Worm (Caenorhabditis elegans) whole organism, midembryonic: ENCODE measurements around the gene lgc-8.

Experiments
- cog-1 ChIP-seq: sonication (generic microtip); optimal IDR thresholded peaks from 2 replicates; lab custom pipeline; 2016; ENCODE audit warnings: missing genetic modification characterization, missing compliant biosample characterization
- klf-2 ChIP-seq: fragments of 200-800 bp; sonication (Bioruptor generic); conservative IDR thresholded peaks from 2 replicates; pipeline ENCODE4 v1.3.6; 2022; ENCODE audit warnings: missing genetic modification reagents, missing genetic modification characterization, missing compliant biosample characterization
- ztf-29 ChIP-seq: fragments of 200-800 bp; sonication (Bioruptor generic); IDR thresholded peaks from 2 replicates; pipeline ENCODE4 v1.3.6; 2022; ENCODE audit warnings: missing genetic modification reagents, missing genetic modification characterization, missing compliant biosample characterization

- TF ChIP-seq cog-1 (tag; lab: Kevin White, UChicago): no peak
- no peak for TF ChIP-seq ztf-29 (GFP tag; lab: Robert Waterston, UW)
- TF ChIP-seq klf-2 (GFP tag; lab: Robert Waterston, UW): no peak
Observed at ce11 chrIV:14769218-14769835, 53.7 kb downstream of the lgc-8 start, which contains the start of gene Y57G11C.43.
